Fruit fly (Drosophila melanogaster) whole organism, prepupa: ENCODE data around the gene CG32170.

Experiments
- CG10669 ChIP-seq: fragments of 200-800 bp; sonication (Bioruptor generic); optimal IDR thresholded peaks from 3 replicates; lab custom pipeline; 2018; ENCODE audit warnings: missing biosample characterization, mild to moderate bottlenecking, missing genetic modification characterization, moderate library complexity
- CG11902 ChIP-seq: fragments of 200-800 bp; sonication (Bioruptor generic); optimal IDR thresholded peaks from 3 replicates; lab custom pipeline; 2016; ENCODE audit warnings: missing biosample characterization, missing genetic modification characterization
- CG15336 ChIP-seq: fragments of 200-800 bp; sonication (Bioruptor generic); IDR thresholded peaks from 2 replicates; pipeline ENCODE4 v1.3.6; 2022; ENCODE audit warnings: missing biosample characterization, missing genetic modification characterization
- CG1621 ChIP-seq: fragments of 200-800 bp; sonication (Bioruptor generic); optimal IDR thresholded peaks from 3 replicates; lab custom pipeline; 2018; ENCODE audit warnings: missing biosample characterization, mild to moderate bottlenecking, missing genetic modification characterization
- CG16779 ChIP-seq: fragments of 200-800 bp; sonication (Bioruptor generic); optimal IDR thresholded peaks from 3 replicates; lab custom pipeline; 2017; ENCODE audit warnings: missing biosample characterization, mild to moderate bottlenecking, missing genetic modification characterization
- CG3032 ChIP-seq: fragments of 200-800 bp; optimal IDR thresholded peaks from 2 replicates; lab custom pipeline; 2019; ENCODE audit warnings: missing biosample characterization, mild to moderate bottlenecking, missing genetic modification characterization, moderate library complexity
- CG31627 ChIP-seq: fragments of 200-800 bp; sonication (Bioruptor generic); optimal IDR thresholded peaks from 3 replicates; lab custom pipeline; 2016; ENCODE audit warnings: missing biosample characterization, missing genetic modification characterization
- CG32006 ChIP-seq: fragments of 200-800 bp; sonication (Bioruptor generic); optimal IDR thresholded peaks from 3 replicates; lab custom pipeline; 2017; ENCODE audit warnings: missing biosample characterization, mild to moderate bottlenecking, missing genetic modification characterization
- CG3919 ChIP-seq: fragments of 200-800 bp; sonication (Bioruptor generic); optimal IDR thresholded peaks from 3 replicates; lab custom pipeline; 2016; ENCODE audit warnings: missing biosample characterization, missing genetic modification characterization
- CG4318 ChIP-seq: fragments of 200-800 bp; sonication (Bioruptor generic); optimal IDR thresholded peaks from 3 replicates; lab custom pipeline; 2017; ENCODE audit warnings: missing biosample characterization, mild to moderate bottlenecking, missing genetic modification characterization
- CG6163 ChIP-seq: fragments of 200-800 bp; sonication (Bioruptor generic); IDR thresholded peaks from 3 replicates; pipeline ENCODE4 v1.3.6; 2022; ENCODE audit warnings: missing biosample characterization, missing genetic modification characterization
- CG6276 ChIP-seq: fragments of 200-800 bp; sonication (Bioruptor generic); optimal IDR thresholded peaks from 2 replicates; lab custom pipeline; 2017; ENCODE audit warnings: missing biosample characterization, mild to moderate bottlenecking, missing genetic modification characterization
- CG6808 ChIP-seq: fragments of 200-800 bp; sonication (Bioruptor generic); optimal IDR thresholded peaks from 3 replicates; lab custom pipeline; 2017; ENCODE audit warnings: missing biosample characterization, missing genetic modification characterization, mild to moderate bottlenecking, moderate library complexity, missing genetic modification reagents
- CG8119 ChIP-seq: fragments of 200-800 bp; sonication (Bioruptor generic); IDR thresholded peaks from 3 replicates; pipeline ENCODE4 v1.3.6; 2022; ENCODE audit warnings: missing biosample characterization, missing genetic modification characterization
- Eip78C ChIP-seq: fragments of 200-800 bp; sonication (Bioruptor generic); peaks from one replicate; lab custom pipeline; 2016; ENCODE audit warnings: missing biosample characterization, missing genetic modification characterization
- Eip93F ChIP-seq: fragments of 200-800 bp; sonication (Bioruptor generic); optimal IDR thresholded peaks from 2 replicates; lab custom pipeline; 2016; ENCODE audit warnings: missing biosample characterization, mild to moderate bottlenecking, missing genetic modification characterization
- Ets96B ChIP-seq: fragments of 200-800 bp; optimal IDR thresholded peaks from 2 replicates; lab custom pipeline; 2019; ENCODE audit warnings: missing biosample characterization, mild to moderate bottlenecking, missing genetic modification characterization, moderate library complexity
- Gug ChIP-seq: fragments of 200-800 bp; sonication (Bioruptor generic); IDR thresholded peaks from 2 replicates; pipeline ENCODE4 v1.3.6; 2022; ENCODE audit warnings: missing biosample characterization, missing genetic modification characterization
- Hr4 ChIP-seq: fragments of 200-800 bp; sonication (Bioruptor generic); optimal IDR thresholded peaks from 3 replicates; lab custom pipeline; 2016; ENCODE audit warnings: missing biosample characterization, missing genetic modification characterization
- Lpt ChIP-seq: fragments of 200-800 bp; sonication (Bioruptor generic); optimal IDR thresholded peaks from 3 replicates; lab custom pipeline; 2016; ENCODE audit warnings: missing biosample characterization, missing genetic modification characterization
- Met ChIP-seq: fragments of 200-800 bp; sonication (Bioruptor generic); optimal IDR thresholded peaks from 3 replicates; lab custom pipeline; 2016; ENCODE audit warnings: missing biosample characterization, missing genetic modification characterization
- OdsH ChIP-seq: fragments of 200-800 bp; sonication (Bioruptor generic); optimal IDR thresholded peaks from 3 replicates; lab custom pipeline; 2016; ENCODE audit warnings: missing biosample characterization, missing genetic modification characterization
- Smox ChIP-seq: fragments of 200-800 bp; sonication (Bioruptor generic); optimal IDR thresholded peaks from 3 replicates; lab custom pipeline; 2016; ENCODE audit warnings: missing biosample characterization, missing genetic modification characterization
- Sox14 ChIP-seq: fragments of 200-800 bp; sonication (Bioruptor generic); optimal IDR thresholded peaks from 3 replicates; lab custom pipeline; 2016; ENCODE audit warnings: missing biosample characterization, missing genetic modification characterization
- acj6 ChIP-seq: fragments of 200-800 bp; sonication (Bioruptor generic); optimal IDR thresholded peaks from 3 replicates; lab custom pipeline; 2016; ENCODE audit warnings: missing biosample characterization, missing genetic modification characterization
- dac ChIP-seq: fragments of 200-800 bp; sonication (Bioruptor generic); optimal IDR thresholded peaks from 2 replicates; lab custom pipeline; 2017; ENCODE audit warnings: missing biosample characterization, mild to moderate bottlenecking, missing genetic modification characterization
- dsx ChIP-seq: fragments of 200-800 bp; optimal IDR thresholded peaks from 3 replicates; lab custom pipeline; 2019; ENCODE audit warnings: missing biosample characterization, mild to moderate bottlenecking, missing genetic modification characterization, moderate library complexity; ENCODE audit not compliant: poor library complexity, severe bottlenecking
- eg ChIP-seq: fragments of 200-800 bp; sonication (Bioruptor generic); IDR thresholded peaks from 3 replicates; pipeline ENCODE4 v1.3.6; 2022; ENCODE audit warnings: missing biosample characterization, missing genetic modification characterization
- esn ChIP-seq: fragments of 200-800 bp; sonication (Bioruptor generic); optimal IDR thresholded peaks from 2 replicates; lab custom pipeline; 2016; ENCODE audit warnings: missing biosample characterization, mild to moderate bottlenecking, missing genetic modification characterization, moderate library complexity
- fd59A ChIP-seq: fragments of 200-800 bp; sonication (Bioruptor generic); optimal IDR thresholded peaks from 2 replicates; lab custom pipeline; 2017; ENCODE audit warnings: missing biosample characterization, mild to moderate bottlenecking, missing genetic modification characterization, missing genetic modification reagents
- fd85E ChIP-seq: fragments of 200-800 bp; sonication (Bioruptor generic); optimal IDR thresholded peaks from 3 replicates; lab custom pipeline; 2016; ENCODE audit warnings: missing biosample characterization, missing genetic modification characterization
- lz ChIP-seq: fragments of 200-800 bp; sonication (Bioruptor generic); optimal IDR thresholded peaks from 3 replicates; lab custom pipeline; 2016; ENCODE audit warnings: missing biosample characterization, missing genetic modification characterization
- net ChIP-seq: fragments of 200-800 bp; sonication (Bioruptor generic); optimal IDR thresholded peaks from 3 replicates; lab custom pipeline; 2016; ENCODE audit warnings: missing biosample characterization, missing genetic modification characterization
- salr ChIP-seq, 2 experiments: fragments of 200-800 bp; sonication (Bioruptor generic); optimal IDR thresholded peaks; 3 replicates each; lab custom pipeline; 2016 to 2018; ENCODE audit warnings: missing biosample characterization in 2 of 2, missing genetic modification characterization in 2 of 2, mild to moderate bottlenecking in 1 of 2
- spab ChIP-seq: fragments of 200-800 bp; sonication (Bioruptor generic); optimal IDR thresholded peaks from 2 replicates; lab custom pipeline; 2017; ENCODE audit warnings: missing biosample characterization, mild to moderate bottlenecking, missing genetic modification characterization, missing genetic modification reagents
- ss ChIP-seq, 2 experiments: fragments of 200-800 bp; sonication (Bioruptor generic); optimal IDR thresholded peaks; 2 replicates in 1 of 2; 3 replicates in 1 of 2; lab custom pipeline; 2017 to 2018; ENCODE audit warnings: mild to moderate bottlenecking in 2 of 2, missing biosample characterization in 2 of 2, missing genetic modification characterization in 2 of 2, moderate library complexity in 1 of 2
- vri ChIP-seq: fragments of 200-800 bp; sonication (Bioruptor generic); optimal IDR thresholded peaks from 3 replicates; lab custom pipeline; 2016; ENCODE audit warnings: missing biosample characterization, mild to moderate bottlenecking, missing genetic modification characterization

CG32170 gene

DNA sequence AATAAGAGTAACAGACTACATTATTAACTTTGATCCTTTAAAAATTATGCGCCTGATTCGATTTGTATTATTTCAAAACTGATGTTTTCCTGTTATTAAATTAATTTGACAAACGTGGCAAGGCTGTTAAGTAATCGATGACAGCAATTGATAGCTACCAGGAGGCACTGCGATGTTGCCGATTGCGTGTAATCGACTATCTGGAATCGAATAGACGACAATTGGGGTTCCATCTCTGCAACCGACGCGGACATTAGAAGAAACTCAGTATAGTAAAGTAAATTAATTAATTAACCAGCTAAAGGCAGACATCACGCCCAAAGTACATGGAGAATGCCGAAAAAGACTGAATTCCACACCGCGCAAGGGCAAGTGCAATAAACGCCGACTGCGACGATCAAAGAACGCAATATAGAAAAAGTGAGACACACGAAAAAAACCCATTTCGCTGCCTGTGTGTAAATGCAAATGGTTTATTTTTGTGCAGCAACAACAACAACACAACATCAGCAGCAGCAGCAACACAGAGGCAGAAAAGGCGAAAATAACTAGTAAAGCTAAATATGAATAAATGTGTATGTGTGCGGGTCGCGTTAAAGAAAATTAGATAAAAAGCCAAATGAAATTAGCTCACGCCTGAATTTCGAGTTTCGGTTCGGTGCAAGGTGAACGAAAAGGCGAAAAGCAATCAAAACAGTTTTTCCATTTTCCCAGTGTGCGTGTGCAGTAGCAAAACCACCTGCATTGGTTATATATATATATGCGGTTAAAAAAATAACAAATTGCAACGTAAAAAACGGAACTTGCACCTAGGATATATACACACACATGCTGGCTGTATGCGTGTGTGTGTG, 23.3 kb upstream of the CG32170 start, which contains the start of gene sina:
sina (plus strand) TSS at position 219 of the 854 bp plus-strand sequence.
- no peak for TF ChIP-seq CG10669 (GFP tag; lab: Kevin White, UChicago)
- TF ChIP-seq CG3032 (tag; lab: Kevin White, UChicago) = peak; percentile 8
- peak; percentile 18 for TF ChIP-seq Hr4 (GFP tag; lab: Kevin White, UChicago)
- no peak for TF ChIP-seq CG1621 (tag; lab: Kevin White, UChicago)
- 0 out of 3 replicates have a peak, but pooled peaks have one; percentile 11 for TF ChIP-seq CG8119 (GFP tag; lab: Robert Waterston, UW)
- peak; percentile 4 for TF ChIP-seq Eip93F (GFP tag; lab: Kevin White, UChicago)
- TF ChIP-seq Lpt (GFP tag; lab: Kevin White, UChicago) = no peak
- peak; percentile 34 for TF ChIP-seq CG6276
- 0 out of 3 replicates have a peak, but pooled peaks have one; percentile 20 for TF ChIP-seq eg
- TF ChIP-seq esn (GFP tag; lab: Kevin White, UChicago) = peak; percentile 4
- TF ChIP-seq net (GFP tag; lab: Kevin White, UChicago) = peak; percentile 16
- peak; percentile 0 for TF ChIP-seq CG32006
- peak; percentile 2 for TF ChIP-seq CG31627 (GFP tag; lab: Kevin White, UChicago)

dm6 chr3L:16854387-16855033, 22.6 kb upstream of the CG32170 start:
- peak; percentile 26; the same call in 1 of the 3 replicates for TF ChIP-seq CG8119 (GFP tag; lab: Robert Waterston, UW)
- no peak for TF ChIP-seq esn (GFP tag; lab: Kevin White, UChicago)
- no peak for TF ChIP-seq OdsH
- TF ChIP-seq spab (GFP tag; lab: Kevin White, UChicago) = peak; percentile 49
- TF ChIP-seq CG3919 (GFP tag; lab: Kevin White, UChicago) = no peak
- peak in 1 of 2 experiments; percentile 4 for TF ChIP-seq salr (GFP tag; optimal IDR thresholded peaks at IDR 0.05; lab: Kevin White, UChicago)
- TF ChIP-seq CG3032 (tag; lab: Kevin White, UChicago) = peak; percentile 44
- TF ChIP-seq CG1621 (tag; lab: Kevin White, UChicago) = peak; percentile 0
- TF ChIP-seq ss (GFP tag; optimal IDR thresholded peaks at IDR 0.05; lab: Kevin White, UChicago) = peak; percentile 69 to 80
- TF ChIP-seq CG4318 (GFP tag; lab: Kevin White, UChicago) = no peak
- peak; percentile 47 for TF ChIP-seq Ets96B (tag; lab: Kevin White, UChicago)
- peak; percentile 73 for TF ChIP-seq Eip78C (GFP tag; lab: Kevin White, UChicago)
- peak; percentile 72 for TF ChIP-seq CG6808 (GFP tag; lab: Kevin White, UChicago)
- TF ChIP-seq fd85E (GFP tag; lab: Kevin White, UChicago) = no peak
- TF ChIP-seq CG6163 = 0 out of 3 replicates have a peak, but pooled peaks have one; percentile 39
- TF ChIP-seq dac (GFP tag; lab: Kevin White, UChicago) = no peak
- peak; percentile 27 for TF ChIP-seq Sox14

- TF ChIP-seq CG31627 (GFP tag; lab: Kevin White, UChicago) (no peak), Smox (no peak), Lpt (GFP tag; lab: Kevin White, UChicago) (no peak), CG6276 (no peak), lz (GFP tag; lab: Kevin White, UChicago) (no peak), fd59A (GFP tag; lab: Kevin White, UChicago) (no peak), CG11902 (no peak), Met (GFP tag; lab: Kevin White, UChicago) (no peak), CG15336 (no peak), Ets96B (tag; lab: Kevin White, UChicago) (no peak)
Measured at dm6 chr3L:16855287-16855686, 21.8 kb upstream of the CG32170 start.

DNA sequence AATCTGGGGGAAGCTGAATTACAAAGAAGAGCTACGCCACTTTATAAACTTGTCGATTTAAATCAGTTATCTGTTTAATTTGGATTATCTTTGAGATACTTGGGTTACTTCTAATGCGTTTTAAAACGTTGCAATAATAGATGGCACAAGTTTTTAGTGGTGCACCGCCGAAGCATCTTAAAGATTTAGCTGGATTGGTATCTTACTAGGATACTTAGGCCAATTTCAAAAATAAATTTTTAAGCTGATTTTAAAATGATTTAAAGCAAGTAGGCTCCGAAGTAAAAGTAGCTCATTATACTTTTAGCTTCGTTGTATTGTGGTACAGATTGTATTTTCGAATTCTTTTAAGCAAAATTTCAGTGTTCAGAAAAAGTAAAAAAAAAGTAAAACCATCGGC, 18.3 kb upstream of the CG32170 start, which contains the start of gene sinah:
sinah (plus strand) TSS at position 301 of the 400 bp plus-strand sequence.
- TF ChIP-seq Sox14 (no peak), CG16779 (tag; lab: Kevin White, UChicago) (no peak), Ets96B (tag; lab: Kevin White, UChicago) (no peak), fd85E (GFP tag; lab: Kevin White, UChicago) (no peak), CG31627 (GFP tag; lab: Kevin White, UChicago) (no peak), Hr4 (GFP tag; lab: Kevin White, UChicago) (no peak), acj6 (GFP tag; lab: Kevin White, UChicago) (no peak), dsx (GFP tag; lab: Kevin White, UChicago) (no peak), spab (GFP tag; lab: Kevin White, UChicago) (no peak), Gug (GFP tag; lab: Robert Waterston, UW) (no peak), vri (no peak)
